Worm (Caenorhabditis elegans) whole organism, L2 larva: ENCODE results near the gene mrps-5.

Source experiments
- C34F6.9 ChIP-seq: fragments of 150-350 bp; optimal IDR thresholded peaks from 2 replicates; lab custom pipeline; 2014; ENCODE audit warnings: missing biosample characterization, missing genetic modification characterization
- F13H6.1 ChIP-seq: sonication (generic microtip); optimal IDR thresholded peaks from 2 replicates; lab custom pipeline; 2016; ENCODE audit warnings: missing genetic modification characterization, missing compliant biosample characterization
- R02D3.7 ChIP-seq: fragments of 150-350 bp; optimal IDR thresholded peaks from 2 replicates; lab custom pipeline; 2014; ENCODE audit warnings: missing biosample characterization, missing genetic modification characterization
- Y55F3AM.14 ChIP-seq: fragments of 200-800 bp; sonication (Bioruptor generic); optimal IDR thresholded peaks from 2 replicates; lab custom pipeline; 2018; ENCODE audit warnings: mild to moderate bottlenecking, missing genetic modification characterization, missing compliant biosample characterization
- ama-1 ChIP-seq: fragments of 150-350 bp; optimal IDR thresholded peaks from 2 replicates; lab custom pipeline; 2018; ENCODE audit warnings: inconsistent platforms
- blmp-1 ChIP-seq: sonication (generic microtip); optimal IDR thresholded peaks from 2 replicates; lab custom pipeline; 2017; ENCODE audit warnings: missing genetic modification characterization, mild to moderate bottlenecking, missing compliant biosample characterization, antibody characterized with exemption, moderate library complexity; ENCODE audit not compliant: insufficient read depth
- ceh-16 ChIP-seq: fragments of 150-350 bp; optimal IDR thresholded peaks from 2 replicates; lab custom pipeline; 2014; ENCODE audit warnings: missing biosample characterization, missing genetic modification characterization
- ceh-82 ChIP-seq: fragments of 150-350 bp; optimal IDR thresholded peaks from 2 replicates; lab custom pipeline; 2014; ENCODE audit warnings: missing biosample characterization, missing genetic modification characterization
- crh-2 ChIP-seq: sonication (generic microtip); optimal IDR thresholded peaks from 2 replicates; lab custom pipeline; 2017; ENCODE audit warnings: missing biosample characterization, missing genetic modification characterization
- dmd-4 ChIP-seq: sonication (generic microtip); optimal IDR thresholded peaks from 2 replicates; lab custom pipeline; 2017; ENCODE audit warnings: missing biosample characterization, missing genetic modification characterization
- egl-27 ChIP-seq: sonication (generic microtip); optimal IDR thresholded peaks from 3 replicates; lab custom pipeline; 2017; ENCODE audit warnings: missing biosample characterization, missing genetic modification reagents, missing genetic modification characterization
- elt-3 ChIP-seq: sonication (generic microtip); optimal IDR thresholded peaks from 2 replicates; lab custom pipeline; 2017; ENCODE audit warnings: missing biosample characterization, missing genetic modification characterization
- fos-1 ChIP-seq: fragments of 150-350 bp; optimal IDR thresholded peaks from 2 replicates; lab custom pipeline; 2014; ENCODE audit warnings: missing biosample characterization, missing genetic modification characterization
- gmeb-1 ChIP-seq: fragments of 150-350 bp; optimal IDR thresholded peaks from 2 replicates; lab custom pipeline; 2014; ENCODE audit warnings: missing biosample characterization, missing genetic modification characterization
- lin-11 ChIP-seq: fragments of 150-350 bp; sonication (generic microtip); optimal IDR thresholded peaks from 2 replicates; lab custom pipeline; 2014; ENCODE audit warnings: missing biosample characterization, missing genetic modification characterization, inconsistent platforms, mixed read lengths
- lin-13 ChIP-seq: fragments of 150-350 bp; optimal IDR thresholded peaks from 2 replicates; lab custom pipeline; 2014; ENCODE audit warnings: missing biosample characterization, missing genetic modification reagents, missing genetic modification characterization
- lsy-2 ChIP-seq, 2 experiments: fragments of 150-350 bp in 1 of 2; sonication (generic microtip) in 1 of 2; optimal IDR thresholded peaks; 2 replicates each; lab custom pipeline; 2014 to 2017; ENCODE audit warnings: missing biosample characterization in 2 of 2, missing genetic modification characterization in 2 of 2
- mab-5 ChIP-seq: fragments of 150-350 bp; optimal IDR thresholded peaks from 2 replicates; lab custom pipeline; 2014; ENCODE audit warnings: missing biosample characterization, missing genetic modification characterization
- mbf-1 ChIP-seq: sonication (generic microtip); optimal IDR thresholded peaks from 2 replicates; lab custom pipeline; 2017; ENCODE audit warnings: missing biosample characterization, missing genetic modification characterization
- mdl-1 ChIP-seq, 2 experiments: fragments of 150-350 bp in 1 of 2; sonication (generic microtip) in 1 of 2; optimal IDR thresholded peaks; 2 replicates each; lab custom pipeline; 2017; ENCODE audit warnings: missing biosample characterization in 2 of 2, missing genetic modification characterization in 2 of 2
- nhr-10 ChIP-seq: sonication (generic microtip); optimal IDR thresholded peaks from 2 replicates; lab custom pipeline; 2017; ENCODE audit warnings: missing biosample characterization, missing genetic modification characterization
- nhr-12 ChIP-seq: fragments of 150-350 bp; optimal IDR thresholded peaks from 2 replicates; lab custom pipeline; 2014; ENCODE audit warnings: missing biosample characterization, missing genetic modification characterization
- nhr-129 ChIP-seq: fragments of 150-350 bp; optimal IDR thresholded peaks from 2 replicates; lab custom pipeline; 2014; ENCODE audit warnings: missing biosample characterization, missing genetic modification characterization
- nhr-21 ChIP-seq: fragments of 150-350 bp; optimal IDR thresholded peaks from 2 replicates; lab custom pipeline; 2014; ENCODE audit warnings: missing biosample characterization, missing genetic modification characterization
- nhr-23 ChIP-seq: fragments of 150-350 bp; optimal IDR thresholded peaks from 2 replicates; lab custom pipeline; 2014; ENCODE audit warnings: missing biosample characterization, missing genetic modification reagents, missing genetic modification characterization
- sem-4 ChIP-seq: fragments of 150-350 bp; optimal IDR thresholded peaks from 2 replicates; lab custom pipeline; 2014; ENCODE audit warnings: missing biosample characterization, missing genetic modification reagents, missing genetic modification characterization
- skn-1 ChIP-seq: sonication (generic microtip); optimal IDR thresholded peaks from 2 replicates; lab custom pipeline; 2017; ENCODE audit warnings: missing biosample characterization, missing genetic modification characterization
- sma-3 ChIP-seq: sonication (generic microtip); optimal IDR thresholded peaks from 2 replicates; lab custom pipeline; 2016; ENCODE audit warnings: missing genetic modification reagents, missing genetic modification characterization, missing compliant biosample characterization
- sma-9 ChIP-seq, 2 experiments: fragments of 150-350 bp in 1 of 2; sonication (generic microtip) in 1 of 2; optimal IDR thresholded peaks; 2 replicates each; lab custom pipeline; 2014 to 2016; ENCODE audit warnings: missing genetic modification characterization in 2 of 2, mild to moderate bottlenecking in 1 of 2, missing biosample characterization in 1 of 2, missing compliant biosample characterization in 1 of 2, missing genetic modification reagents in 1 of 2, moderate library complexity in 1 of 2
- snpc-4 ChIP-seq: fragments of 150-350 bp; optimal IDR thresholded peaks from 2 replicates; lab custom pipeline; 2014; ENCODE audit warnings: missing biosample characterization, missing genetic modification characterization
- unc-39 ChIP-seq: fragments of 150-350 bp; optimal IDR thresholded peaks from 2 replicates; lab custom pipeline; 2014; ENCODE audit warnings: missing biosample characterization, missing genetic modification characterization
- unc-55 ChIP-seq: fragments of 150-350 bp; sonication (generic microtip); optimal IDR thresholded peaks from 3 replicates; lab custom pipeline; 2014; ENCODE audit warnings: missing biosample characterization, missing genetic modification reagents, missing genetic modification characterization
- unc-62 ChIP-seq: fragments of 150-350 bp; optimal IDR thresholded peaks from 2 replicates; lab custom pipeline; 2014; ENCODE audit warnings: missing biosample characterization, missing genetic modification reagents, missing genetic modification characterization
- zag-1 ChIP-seq: fragments of 150-350 bp; optimal IDR thresholded peaks from 2 replicates; lab custom pipeline; 2014; ENCODE audit warnings: missing biosample characterization, missing genetic modification characterization
- ztf-1 ChIP-seq: fragments of 200-800 bp; sonication (Bioruptor generic); conservative IDR thresholded peaks from 2 replicates; pipeline ENCODE4 v1.3.6; 2022; ENCODE audit warnings: missing genetic modification characterization, missing compliant biosample characterization
- ztf-11 ChIP-seq: sonication (generic microtip); optimal IDR thresholded peaks from 2 replicates; lab custom pipeline; 2017; ENCODE audit warnings: missing biosample characterization, missing genetic modification characterization
- ztf-4 ChIP-seq: fragments of 150-350 bp; optimal IDR thresholded peaks from 2 replicates; lab custom pipeline; 2014; ENCODE audit warnings: missing biosample characterization, missing genetic modification characterization

The mrps-5 gene

DNA sequence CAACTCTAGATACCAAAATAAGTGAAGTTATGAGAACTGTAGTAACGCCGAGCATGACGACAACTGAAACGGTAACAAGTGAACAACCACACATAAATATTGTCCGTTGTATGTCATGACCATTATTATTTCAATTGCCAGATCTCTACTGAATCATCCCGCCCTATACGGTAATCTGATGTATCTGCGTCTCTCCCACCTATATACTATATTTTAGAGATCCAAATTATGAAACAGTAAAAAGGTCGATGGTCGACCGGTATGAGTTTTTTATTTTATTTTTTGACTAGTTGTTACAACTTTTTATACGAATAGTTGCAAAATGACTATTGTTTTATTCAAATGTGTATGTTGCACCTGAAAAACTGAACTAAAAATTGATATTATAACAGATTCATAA, 27.3 kb downstream of the mrps-5 start, which contains the start of gene ttr-43:
Gene ttr-43, minus strand, starts transcription at position 101 of the 400 bp plus-strand sequence.
- no peak for TF ChIP-seq egl-27 (tag; lab: Kevin White, UChicago)
- no peak for TF ChIP-seq ztf-11 (tag; lab: Kevin White, UChicago)
- no peak for TF ChIP-seq mab-5 (tag; lab: Kevin White, UChicago)
- TF ChIP-seq unc-62 (GFP tag; lab: Kevin White, UChicago), result no peak
- TF ChIP-seq nhr-12 (tag; lab: Kevin White, UChicago), result no peak
- TF ChIP-seq zag-1 (tag; lab: Kevin White, UChicago), result no peak
- no peak for TF ChIP-seq ztf-4
- TF ChIP-seq mdl-1 (tag; optimal IDR thresholded peaks at IDR 0.05; lab: Kevin White, UChicago), result no peak
- TF ChIP-seq Y55F3AM.14 (GFP tag; lab: Kevin White, UChicago), result no peak
- no peak for TF ChIP-seq elt-3 (tag; lab: Kevin White, UChicago)
- no peak for TF ChIP-seq lin-11 (tag; lab: Kevin White, UChicago)
- TF ChIP-seq nhr-23 (tag; lab: Kevin White, UChicago), result no peak
- TF ChIP-seq unc-55 (GFP tag; lab: Kevin White, UChicago), result no peak
- TF ChIP-seq ztf-1 (GFP tag; lab: Robert Waterston, UW), result no peak
- TF ChIP-seq R02D3.7, result no peak

DNA sequence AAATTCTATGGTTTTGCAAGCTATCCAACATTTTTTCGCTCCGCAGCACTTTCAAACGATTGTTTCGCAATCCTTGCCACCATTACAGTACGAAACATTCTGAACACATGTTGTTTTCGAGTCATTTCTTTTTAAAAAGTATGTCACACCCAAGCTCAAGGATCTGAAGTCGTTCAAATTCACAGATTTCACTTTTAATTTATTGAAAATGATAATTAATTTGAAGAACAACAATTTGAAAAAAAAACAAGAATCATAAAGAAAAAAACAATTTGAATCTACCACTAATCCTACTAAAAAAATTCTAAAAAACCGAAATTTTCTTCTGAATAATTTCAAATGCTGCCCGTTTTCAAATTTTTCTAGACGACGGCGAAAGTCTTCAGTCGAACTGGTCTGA, 29.1 kb downstream of the mrps-5 start, which contains the start of gene C14C10.2:
Gene C14C10.2, minus strand, starts transcription at position 101 of the 400 bp plus-strand sequence.
- TF ChIP-seq mbf-1 (tag; lab: Kevin White, UChicago), result no peak
- TF ChIP-seq mdl-1 (tag; optimal IDR thresholded peaks at IDR 0.05; lab: Kevin White, UChicago), result no peak
- no peak for TF ChIP-seq nhr-10

DNA sequence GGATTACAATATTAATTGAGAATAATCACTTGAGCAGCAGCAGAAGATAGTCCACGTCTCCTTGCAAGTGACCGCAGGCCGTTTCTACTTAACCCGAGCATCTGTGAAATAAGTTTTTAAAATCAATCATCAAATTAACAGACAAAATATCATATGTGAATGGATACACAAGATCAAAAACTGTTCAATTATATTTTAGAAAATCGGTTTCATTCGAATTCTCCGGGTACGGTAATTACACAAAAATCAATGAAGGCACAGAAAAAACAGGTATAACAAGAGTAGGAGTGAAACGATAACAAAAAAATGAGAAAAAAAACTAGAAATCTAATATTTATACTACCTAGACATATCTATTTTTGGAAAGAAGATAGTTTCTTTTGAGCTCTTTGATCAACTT, 32.9 kb downstream of the mrps-5 start, which contains the start of gene mma-1:
Gene mma-1, minus strand, starts transcription at position 101 of the 400 bp plus-strand sequence.
- TF ChIP-seq dmd-4 (tag; lab: Kevin White, UChicago) (no peak), ama-1 (lab: Kevin White, UChicago) (no peak)

DNA sequence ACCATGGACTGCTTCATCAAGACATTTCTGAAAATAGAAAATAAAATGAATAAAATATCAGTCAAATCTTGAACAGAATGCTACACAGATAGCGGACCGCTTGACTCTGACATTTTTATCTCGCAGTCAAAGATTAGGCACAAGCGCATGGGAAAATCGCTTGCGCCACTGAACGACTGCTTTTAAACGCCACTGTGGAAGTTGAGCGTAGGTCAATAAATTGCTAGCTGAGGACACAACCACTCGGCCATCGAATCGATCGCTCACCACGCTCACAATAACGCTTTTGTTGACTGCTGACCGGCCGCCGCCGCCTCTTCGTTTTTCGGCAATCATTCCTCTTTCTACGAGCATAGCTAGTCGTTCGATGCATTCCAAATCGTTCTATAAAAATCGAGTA, 33.5 kb downstream of the mrps-5 start:
- peak; percentile 51 for TF ChIP-seq gmeb-1 (tag; lab: Kevin White, UChicago)
- TF ChIP-seq unc-62 (GFP tag; lab: Kevin White, UChicago), result no peak
- TF ChIP-seq mdl-1 (tag; optimal IDR thresholded peaks at IDR 0.05; lab: Kevin White, UChicago), result no peak
- TF ChIP-seq F13H6.1, result peak; percentile 44
- no peak for TF ChIP-seq ztf-1 (GFP tag; lab: Robert Waterston, UW)
- TF ChIP-seq sma-9 (GFP tag; optimal IDR thresholded peaks at IDR 0.05; lab: Kevin White, UChicago), result peak; percentile 58
- no peak for TF ChIP-seq sma-9 (tag; optimal IDR thresholded peaks at IDR 0.05; lab: Kevin White, UChicago)
- TF ChIP-seq blmp-1, result no peak
- TF ChIP-seq egl-27 (tag; lab: Kevin White, UChicago), result peak; percentile 29
- TF ChIP-seq unc-39, result no peak
- TF ChIP-seq fos-1 (tag; lab: Kevin White, UChicago), result peak; percentile 16
- peak; percentile 48 for TF ChIP-seq nhr-21 (tag; lab: Kevin White, UChicago)
- TF ChIP-seq R02D3.7, result no peak
- TF ChIP-seq ceh-16, result no peak
- TF ChIP-seq mbf-1 (tag; lab: Kevin White, UChicago), result no peak
- TF ChIP-seq lin-13 (GFP tag; lab: Kevin White, UChicago), result peak; percentile 55
- no peak for TF ChIP-seq ceh-82 (tag; lab: Kevin White, UChicago)
- TF ChIP-seq nhr-129 (tag; lab: Kevin White, UChicago), result peak; percentile 70
- no peak for TF ChIP-seq sem-4 (tag; lab: Kevin White, UChicago)
- peak; percentile 18 for TF ChIP-seq lin-11 (tag; lab: Kevin White, UChicago)
- TF ChIP-seq crh-2 (tag; lab: Kevin White, UChicago), result peak; percentile 26
- TF ChIP-seq skn-1 (tag; lab: Kevin White, UChicago), result no peak
- no peak for TF ChIP-seq ama-1 (lab: Kevin White, UChicago)
- TF ChIP-seq lsy-2 (tag; optimal IDR thresholded peaks at IDR 0.05; lab: Kevin White, UChicago), result peak in 1 of 2 experiments; percentile 41
- peak; percentile 55 for TF ChIP-seq sma-3 (GFP tag; lab: Kevin White, UChicago)
- TF ChIP-seq snpc-4 (tag; lab: Kevin White, UChicago), result no peak
- TF ChIP-seq ztf-4, result no peak
- peak; percentile 37 for TF ChIP-seq C34F6.9 (tag; lab: Kevin White, UChicago)
